Worm (Caenorhabditis elegans) whole organism, young adult: Measurements from ENCODE around the gene C04A2.15.
A peak's percentile ranks its signal among the peaks of the same experiment; 100 is the strongest.

ENCODE experiments used
- B0336.3 ChIP-seq: fragments of 200-800 bp; sonication (Bioruptor generic); IDR thresholded peaks from 2 replicates; pipeline ENCODE4 v1.3.6; 2022; ENCODE audit warnings: missing genetic modification characterization, missing compliant biosample characterization
- C06A6.2 ChIP-seq: fragments of 200-800 bp; sonication (Bioruptor generic); conservative IDR thresholded peaks from 2 replicates; pipeline ENCODE4 v1.3.6; 2022; ENCODE audit warnings: missing genetic modification characterization, missing compliant biosample characterization
- F39B2.1 ChIP-seq: fragments of 200-800 bp; sonication (Bioruptor generic); IDR thresholded peaks from 2 replicates; pipeline ENCODE4 v1.3.6; 2022; ENCODE audit warnings: missing genetic modification reagents, missing genetic modification characterization, missing compliant biosample characterization
- F49E8.2 ChIP-seq: sonication (generic microtip); optimal IDR thresholded peaks from 3 replicates; lab custom pipeline; 2017; ENCODE audit warnings: missing genetic modification characterization, mild to moderate bottlenecking, missing compliant biosample characterization, antibody characterized with exemption, moderate library complexity; ENCODE audit not compliant: insufficient read depth
- F57C9.4 ChIP-seq: sonication (generic microtip); optimal IDR thresholded peaks from 2 replicates; lab custom pipeline; 2017; ENCODE audit warnings: mild to moderate bottlenecking, missing genetic modification characterization, missing compliant biosample characterization
- T26A5.8 ChIP-seq: sonication (generic microtip); optimal IDR thresholded peaks from 2 replicates; lab custom pipeline; 2016; ENCODE audit warnings: missing genetic modification characterization, missing compliant biosample characterization
- Y53F4B.3 ChIP-seq: fragments of 200-800 bp; sonication (Bioruptor generic); IDR thresholded peaks from 2 replicates; pipeline ENCODE4 v1.3.6; 2022; ENCODE audit warnings: missing genetic modification reagents, missing genetic modification characterization, missing compliant biosample characterization
- Y67H2A.10 ChIP-seq: fragments of 200-800 bp; sonication (Bioruptor generic); conservative IDR thresholded peaks from 2 replicates; pipeline ENCODE4 v1.3.6; 2022; ENCODE audit warnings: missing genetic modification reagents, missing genetic modification characterization, missing compliant biosample characterization
- ama-1 ChIP-seq, 3 experiments: fragments of 150-350 bp in 1 of 3; sonication (generic microtip) in 2 of 3; optimal IDR thresholded peaks; 2 replicates each; lab custom pipeline; 2014 to 2018; ENCODE audit warnings: missing biosample characterization in 2 of 3, missing genetic modification characterization in 2 of 3, missing genetic modification reagents in 2 of 3
- aptf-2 ChIP-seq: fragments of 200-800 bp; sonication (Bioruptor generic); conservative IDR thresholded peaks from 2 replicates; pipeline ENCODE4 v1.3.6; 2022; ENCODE audit warnings: missing genetic modification reagents, missing genetic modification characterization, missing compliant biosample characterization
- cebp-1 ChIP-seq, 2 experiments: fragments of 200-800 bp in 1 of 2; sonication (Bioruptor generic) in 1 of 2; sonication (generic microtip) in 1 of 2; IDR thresholded peaks in 1 of 2; optimal IDR thresholded peaks in 1 of 2; 2 replicates each; pipeline versions ENCODE4 v1.3.6 to Lab custom; 2017 to 2022; ENCODE audit warnings: missing compliant biosample characterization in 2 of 2, missing genetic modification characterization in 2 of 2, mild to moderate bottlenecking in 1 of 2, missing genetic modification reagents in 1 of 2, moderate library complexity in 1 of 2
- cebp-2 ChIP-seq: fragments of 200-800 bp; sonication (Bioruptor generic); IDR thresholded peaks from 2 replicates; pipeline ENCODE4 v1.3.6; 2022; ENCODE audit warnings: missing genetic modification characterization, missing compliant biosample characterization
- ceh-100 ChIP-seq: fragments of 200-800 bp; sonication (Bioruptor generic); IDR thresholded peaks from 2 replicates; pipeline ENCODE4 v1.3.6; 2022; ENCODE audit warnings: missing genetic modification reagents, missing genetic modification characterization, missing compliant biosample characterization
- dox-1 ChIP-seq: fragments of 200-800 bp; sonication (Bioruptor generic); IDR thresholded peaks from 2 replicates; pipeline ENCODE4 v1.3.6; 2022; ENCODE audit warnings: missing genetic modification reagents, missing genetic modification characterization, missing compliant biosample characterization
- gei-17 ChIP-seq: fragments of 200-800 bp; sonication (Bioruptor generic); optimal IDR thresholded peaks from 2 replicates; lab custom pipeline; 2018; ENCODE audit warnings: mild to moderate bottlenecking, missing genetic modification characterization, missing compliant biosample characterization
- hmg-1.2 ChIP-seq: fragments of 200-800 bp; sonication (Bioruptor generic); IDR thresholded peaks from 2 replicates; pipeline ENCODE4 v1.3.6; 2022; ENCODE audit warnings: missing genetic modification reagents, missing genetic modification characterization, missing compliant biosample characterization
- hrde-1 ChIP-seq: sonication (generic microtip); optimal IDR thresholded peaks from 2 replicates; lab custom pipeline; 2016; ENCODE audit warnings: missing genetic modification characterization, mild to moderate bottlenecking, missing compliant biosample characterization, moderate library complexity, missing genotype, missing genetic modification reagents, borderline replicate concordance
- lin-26 ChIP-seq: fragments of 200-800 bp; sonication (Bioruptor generic); IDR thresholded peaks from 2 replicates; pipeline ENCODE4 v1.3.6; 2022; ENCODE audit warnings: missing genetic modification reagents, missing genetic modification characterization, missing compliant biosample characterization
- lsl-1 ChIP-seq: fragments of 200-800 bp; sonication (Bioruptor generic); optimal IDR thresholded peaks from 2 replicates; lab custom pipeline; 2018; ENCODE audit warnings: mild to moderate bottlenecking, missing genetic modification characterization, moderate library complexity, missing compliant biosample characterization
- madf-10 ChIP-seq: sonication (generic microtip); optimal IDR thresholded peaks from 2 replicates; lab custom pipeline; 2016; ENCODE audit warnings: mild to moderate bottlenecking, missing genetic modification characterization, missing compliant biosample characterization
- madf-3 ChIP-seq: fragments of 200-800 bp; sonication (Bioruptor generic); IDR thresholded peaks from 2 replicates; pipeline ENCODE4 v1.3.6; 2022; ENCODE audit warnings: missing genetic modification reagents, missing genetic modification characterization, missing compliant biosample characterization
- madf-6 ChIP-seq: fragments of 200-800 bp; sonication (Bioruptor generic); IDR thresholded peaks from 2 replicates; pipeline ENCODE4 v1.3.6; 2022; ENCODE audit warnings: missing genetic modification reagents, missing genetic modification characterization, missing compliant biosample characterization
- nfya-1 ChIP-seq: sonication (generic microtip); optimal IDR thresholded peaks from 2 replicates; lab custom pipeline; 2017; ENCODE audit warnings: antibody characterized with exemption, missing compliant biosample characterization, missing genetic modification characterization, borderline replicate concordance; ENCODE audit not compliant: insufficient read depth
- nhr-27 ChIP-seq: fragments of 200-800 bp; sonication (Bioruptor generic); optimal IDR thresholded peaks from 2 replicates; lab custom pipeline; 2018; ENCODE audit warnings: mild to moderate bottlenecking, missing genetic modification characterization, moderate library complexity, missing compliant biosample characterization
- nhr-80 ChIP-seq: sonication (generic microtip); optimal IDR thresholded peaks from 2 replicates; lab custom pipeline; 2016; ENCODE audit warnings: missing genetic modification characterization, missing compliant biosample characterization
- nhr-90 ChIP-seq: sonication (generic microtip); optimal IDR thresholded peaks from 2 replicates; lab custom pipeline; 2016; ENCODE audit warnings: missing genotype, mild to moderate bottlenecking, missing genetic modification characterization, missing compliant biosample characterization
- pbrm-1 ChIP-seq: fragments of 200-800 bp; sonication (Bioruptor generic); IDR thresholded peaks from 2 replicates; pipeline ENCODE4 v1.3.6; 2022; ENCODE audit warnings: missing genetic modification reagents, missing genetic modification characterization, missing compliant biosample characterization
- snpc-4 ChIP-seq, 5 experiments: fragments of 150-350 bp in 1 of 5; sonication (generic microtip) in 4 of 5; optimal IDR thresholded peaks; 2 replicates each; lab custom pipeline; 2014 to 2018; ENCODE audit warnings: missing genetic modification characterization in 5 of 5, missing biosample characterization in 3 of 5, antibody characterized with exemption in 2 of 5, mild to moderate bottlenecking in 2 of 5, missing compliant biosample characterization in 2 of 5, missing genotype in 2 of 5, moderate library complexity in 2 of 5, missing genetic modification reagents in 1 of 5
- tbp1 ChIP-seq: fragments of 200-800 bp; sonication (Bioruptor generic); optimal IDR thresholded peaks from 2 replicates; lab custom pipeline; 2018; ENCODE audit warnings: mild to moderate bottlenecking, missing genetic modification characterization, missing compliant biosample characterization
- tlf-1 ChIP-seq: fragments of 200-800 bp; sonication (Bioruptor generic); optimal IDR thresholded peaks from 2 replicates; lab custom pipeline; 2018; ENCODE audit warnings: mild to moderate bottlenecking, missing genetic modification characterization, missing compliant biosample characterization
- unc-130 ChIP-seq: sonication (generic microtip); optimal IDR thresholded peaks from 2 replicates; lab custom pipeline; 2016; ENCODE audit warnings: missing genetic modification reagents, missing genetic modification characterization, missing compliant biosample characterization
- unc-62 ChIP-seq: fragments of 150-350 bp; optimal IDR thresholded peaks from 2 replicates; lab custom pipeline; 2014; ENCODE audit warnings: missing biosample characterization, missing genetic modification reagents, missing genetic modification characterization
- ztf-25 ChIP-seq: fragments of 200-800 bp; sonication (Bioruptor generic); IDR thresholded peaks from 2 replicates; pipeline ENCODE4 v1.3.6; 2022; ENCODE audit warnings: missing genetic modification reagents, missing genetic modification characterization, missing compliant biosample characterization

Gene C04A2.15

DNA sequence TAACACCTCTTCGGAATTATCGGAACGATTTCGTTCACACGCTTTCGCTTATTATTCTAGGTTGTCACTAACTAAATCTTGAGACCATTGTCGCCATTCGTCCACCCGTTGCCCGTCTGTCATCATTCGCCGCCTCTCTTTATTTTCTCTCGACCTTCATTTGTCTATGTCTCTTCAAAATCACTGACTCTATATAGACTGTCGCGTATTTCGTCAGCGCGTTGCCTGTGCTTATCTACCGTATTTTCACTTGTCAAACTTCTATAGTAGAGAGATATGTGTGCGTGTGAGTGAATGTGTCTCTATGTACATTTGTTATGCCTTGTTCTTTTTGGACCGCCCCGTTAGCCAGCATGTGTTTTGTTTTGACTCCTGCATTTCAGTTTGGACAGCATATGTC lies 22.9 kb upstream of the C04A2.15 start:
- TF ChIP-seq nfya-1 (tag; lab: Kevin White, UChicago), result no peak
- TF ChIP-seq Y67H2A.10 (GFP tag; lab: Robert Waterston, UW), result no peak
- TF ChIP-seq snpc-4 (GFP tag; optimal IDR thresholded peaks at IDR 0.05; lab: Kevin White, UChicago), result no peak
- peak in 1 of 4 experiments; percentile 2 for TF ChIP-seq snpc-4 (tag; optimal IDR thresholded peaks at IDR 0.05; lab: Kevin White, UChicago)
- no peak for TF ChIP-seq tlf-1 (GFP tag; lab: Kevin White, UChicago)
- no peak for TF ChIP-seq nhr-27 (tag; lab: Kevin White, UChicago)
- TF ChIP-seq madf-10 (tag; lab: Kevin White, UChicago), result no peak
- TF ChIP-seq dox-1 (GFP tag; lab: Robert Waterston, UW), result 0 out of 2 replicates have a peak, but pooled peaks have one; percentile 22
- peak; percentile 49; the same call in 1 of the 2 replicates for TF ChIP-seq hmg-1.2
- peak; percentile 74 for TF ChIP-seq nhr-80 (tag; lab: Kevin White, UChicago)
- TF ChIP-seq lin-26 (GFP tag; lab: Robert Waterston, UW), result no peak
- no peak for TF ChIP-seq cebp-1 (GFP tag; IDR thresholded peaks at IDR 0.05; lab: Robert Waterston, UW)
- peak; percentile 62 for TF ChIP-seq cebp-1 (tag; optimal IDR thresholded peaks at IDR 0.05; lab: Kevin White, UChicago)
- peak; percentile 79 for TF ChIP-seq unc-62 (GFP tag; lab: Kevin White, UChicago)

DNA sequence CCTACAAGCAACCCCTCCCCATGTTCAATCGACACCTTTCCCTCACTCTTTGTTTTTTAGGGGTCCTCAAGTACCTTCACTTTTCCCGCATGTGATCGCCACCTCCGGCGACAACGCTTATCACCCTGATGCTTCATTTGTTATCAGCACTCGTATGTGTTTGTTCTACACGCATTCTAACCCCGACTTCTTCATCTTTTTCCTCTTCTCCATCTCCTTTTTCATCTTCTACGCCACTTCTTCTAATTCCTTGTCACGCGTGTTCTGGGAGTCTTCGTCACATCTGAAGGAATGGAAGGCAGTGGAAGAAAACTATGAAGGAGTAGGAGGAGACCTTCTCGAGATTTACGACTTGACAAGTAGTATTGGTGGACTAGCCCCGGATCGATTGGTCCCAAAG lies 22.0 kb upstream of the C04A2.15 start:
- TF ChIP-seq ama-1 (optimal IDR thresholded peaks at IDR 0.05; lab: Kevin White, UChicago) (no peak), ama-1 (GFP tag; optimal IDR thresholded peaks at IDR 0.05; lab: Kevin White, UChicago) (no peak), C06A6.2 (GFP tag; lab: Robert Waterston, UW) (no peak), F39B2.1 (GFP tag; lab: Robert Waterston, UW) (no peak), dox-1 (GFP tag; lab: Robert Waterston, UW) (0 out of 2 replicates have a peak, but pooled peaks have one; percentile 18)

DNA sequence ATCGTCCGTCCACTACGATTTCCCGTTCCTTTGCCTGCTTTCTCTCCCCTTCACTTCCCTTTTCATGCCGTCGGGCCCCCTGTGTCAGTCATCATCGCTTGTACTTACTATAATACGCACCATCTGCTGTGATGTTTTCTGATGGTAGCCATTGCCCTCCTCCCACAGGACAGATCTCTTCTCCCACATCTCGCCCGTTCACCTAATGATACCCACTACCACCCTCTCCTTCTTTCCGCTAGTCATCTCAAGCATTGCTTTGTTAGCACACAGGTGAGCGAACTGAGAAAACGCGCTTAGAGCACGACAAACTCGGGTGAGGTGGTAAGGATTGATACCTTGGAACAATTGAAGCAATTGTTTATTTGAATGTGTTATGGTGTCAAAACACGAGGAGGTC lies 21.1 kb upstream of the C04A2.15 start:
- TF ChIP-seq madf-3 (GFP tag; lab: Robert Waterston, UW) (0 out of 2 replicates have a peak, but pooled peaks have one; percentile 10), F49E8.2 (tag; lab: Kevin White, UChicago) (no peak)
- TF ChIP-seq, all 124 proteins: peak for 1

DNA sequence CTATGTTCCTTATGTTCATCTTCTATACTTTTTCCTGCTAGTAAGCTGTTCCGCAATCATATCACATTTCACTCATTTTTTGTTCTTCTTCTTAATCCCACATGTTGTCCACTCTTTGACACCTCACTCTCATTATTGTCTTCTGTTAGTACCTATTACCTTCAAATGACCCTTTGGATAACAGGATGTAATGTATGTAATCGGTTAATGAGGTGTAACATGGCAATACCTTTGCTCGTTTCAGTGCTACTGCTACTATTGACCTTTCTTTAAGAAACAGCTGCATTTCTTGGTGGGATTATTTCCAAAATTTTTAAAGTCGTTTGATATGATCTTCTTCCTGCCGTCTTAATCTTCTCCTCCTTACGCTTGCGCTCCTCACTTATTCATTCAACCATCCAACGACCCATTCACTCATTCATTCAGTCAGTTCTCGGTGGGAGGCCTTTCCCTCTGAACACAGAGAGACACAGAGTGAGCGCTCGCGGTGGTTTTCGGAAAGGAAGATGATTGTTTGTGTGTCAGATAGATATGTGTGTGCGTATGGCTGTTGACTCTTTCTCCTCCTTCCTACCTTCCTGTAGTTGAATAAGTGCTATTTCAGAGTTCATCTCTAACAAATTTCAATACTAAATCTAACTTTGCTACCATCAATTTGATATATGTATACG lies 20.4 kb upstream of the C04A2.15 start:
- no peak for TF ChIP-seq unc-130
- TF ChIP-seq nhr-90 (tag; lab: Kevin White, UChicago), result no peak
- no peak for TF ChIP-seq pbrm-1 (GFP tag; lab: Robert Waterston, UW)
- no peak for TF ChIP-seq B0336.3 (GFP tag; lab: Robert Waterston, UW)
- no peak for TF ChIP-seq madf-6 (GFP tag; lab: Robert Waterston, UW)
- no peak for TF ChIP-seq aptf-2 (GFP tag; lab: Robert Waterston, UW)
- no peak for TF ChIP-seq lsl-1 (GFP tag; lab: Kevin White, UChicago)
- no peak for TF ChIP-seq ceh-100 (GFP tag; lab: Robert Waterston, UW)
- no peak for TF ChIP-seq tbp1 (GFP tag; lab: Kevin White, UChicago)
- TF ChIP-seq Y53F4B.3 (GFP tag; lab: Robert Waterston, UW), result no peak
- no peak for TF ChIP-seq gei-17
- TF ChIP-seq ztf-25 (GFP tag; lab: Robert Waterston, UW), result no peak
- TF ChIP-seq T26A5.8 (tag; lab: Kevin White, UChicago), result no peak
- TF ChIP-seq cebp-2 (GFP tag; lab: Robert Waterston, UW), result no peak
- TF ChIP-seq cebp-1 (GFP tag; IDR thresholded peaks at IDR 0.05; lab: Robert Waterston, UW), result no peak
- TF ChIP-seq cebp-1 (tag; optimal IDR thresholded peaks at IDR 0.05; lab: Kevin White, UChicago), result no peak
- no peak for TF ChIP-seq F57C9.4
- TF ChIP-seq hrde-1, result no peak
